Worm (Caenorhabditis elegans): ENCODE data around the gene srab-2.
A peak's percentile ranks its signal among the peaks of the same experiment; 100 is the strongest.

The srab-2 gene

DNA sequence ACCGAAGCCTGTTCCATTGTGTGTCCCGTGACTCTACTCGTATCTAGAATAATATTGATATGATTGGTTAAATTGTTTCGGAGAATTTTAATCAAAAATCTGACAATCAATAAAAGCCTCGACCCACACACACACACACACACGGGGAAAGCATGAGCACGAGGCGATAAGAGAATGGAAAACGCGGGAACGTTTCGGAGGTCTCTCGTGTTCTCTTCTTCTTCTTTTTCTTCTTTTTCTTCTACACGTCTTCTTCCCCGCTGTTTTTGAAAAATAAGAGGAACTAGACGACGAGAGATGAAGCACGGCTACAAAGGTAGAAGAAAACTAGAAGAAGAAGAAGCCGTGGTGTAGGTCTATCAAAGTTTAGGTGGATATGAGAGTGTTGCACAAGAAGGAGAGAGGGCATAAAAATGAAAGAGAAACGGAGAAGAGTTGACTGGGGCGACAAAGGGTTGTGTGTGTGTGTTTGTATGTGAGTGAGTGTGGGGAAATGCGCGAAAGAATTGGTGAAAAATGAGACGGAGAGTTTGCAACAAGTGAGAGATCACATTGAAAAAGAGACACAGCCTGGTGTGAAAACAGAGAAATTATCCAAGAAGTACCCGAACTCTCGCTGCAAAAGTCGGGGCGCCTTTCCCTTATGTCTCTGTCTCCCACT, 39.9 kb downstream of the srab-2 start, which contains the start of gene mlk-1 (continued):
- no peak for TF ChIP-seq mdl-1 (tag; optimal IDR thresholded peaks at IDR 0.05)
- TF ChIP-seq fos-1 (tag; optimal IDR thresholded peaks at IDR 0.05): no peak
- TF ChIP-seq lir-3 (tag; optimal IDR thresholded peaks at IDR 0.05; ENCODE audit: poor library complexity): peak; percentile 19
- TF ChIP-seq F16B12.6 (tag; optimal IDR thresholded peaks at IDR 0.05): no peak
- TF ChIP-seq fkh-4 (tag; optimal IDR thresholded peaks at IDR 0.05; ENCODE audit: borderline replicate concordance): no peak
- TF ChIP-seq ztf-4 (tag; optimal IDR thresholded peaks at IDR 0.05): no peak
- peak; percentile 8 for TF ChIP-seq lin-13 (GFP tag; optimal IDR thresholded peaks at IDR 0.05)
- TF ChIP-seq unc-98 (GFP tag; IDR thresholded peaks at IDR 0.05): no peak
- no peak for TF ChIP-seq egl-27 (tag; optimal IDR thresholded peaks at IDR 0.05)
- TF ChIP-seq dsc-1 (tag; optimal IDR thresholded peaks at IDR 0.05): peak; percentile 15
- no peak for TF ChIP-seq hlh-17 (GFP tag; optimal IDR thresholded peaks at IDR 0.05; ENCODE audit: borderline replicate concordance)
- TF ChIP-seq C16A3.4 (tag; optimal IDR thresholded peaks at IDR 0.05): peak; percentile 50
- TF ChIP-seq unc-86 (tag; optimal IDR thresholded peaks at IDR 0.05): peak; percentile 65
- TF ChIP-seq elt-3 (tag; optimal IDR thresholded peaks at IDR 0.05): no peak
- peak; percentile 44 for TF ChIP-seq nhr-20 (tag; optimal IDR thresholded peaks at IDR 0.05)
- TF ChIP-seq swsn-7 (tag; optimal IDR thresholded peaks at IDR 0.05): peak; percentile 70
- TF ChIP-seq elt-2 (tag; optimal IDR thresholded peaks at IDR 0.05): peak; percentile 48
- TF ChIP-seq fkh-8 (tag; optimal IDR thresholded peaks at IDR 0.05): peak; percentile 79
- no peak for TF ChIP-seq hlh-4 (tag; optimal IDR thresholded peaks at IDR 0.05)
- peak; percentile 10 for TF ChIP-seq xbp-1 (tag; optimal IDR thresholded peaks at IDR 0.05)
- no peak for TF ChIP-seq unc-62 (GFP tag; optimal IDR thresholded peaks at IDR 0.05)
- no peak for TF ChIP-seq ceh-88 (GFP tag; IDR thresholded peaks at IDR 0.05)
- peak; percentile 57 for TF ChIP-seq nhr-71 (tag; optimal IDR thresholded peaks at IDR 0.05)
- peak; percentile 28 for TF ChIP-seq egl-13 (tag; optimal IDR thresholded peaks at IDR 0.05)
- TF ChIP-seq grh-1 (GFP tag; IDR thresholded peaks at IDR 0.05): no peak
- TF ChIP-seq C34B4.2 (tag; optimal IDR thresholded peaks at IDR 0.05): no peak
- no peak for TF ChIP-seq mep-1 (tag; optimal IDR thresholded peaks at IDR 0.05)
- TF ChIP-seq nhr-237 (tag; optimal IDR thresholded peaks at IDR 0.05): no peak
- peak; percentile 73 for TF ChIP-seq fkh-10 (GFP tag; optimal IDR thresholded peaks at IDR 0.05)
- TF ChIP-seq lin-15B (tag; optimal IDR thresholded peaks at IDR 0.05): no peak

- TF ChIP-seq mep-1 (tag; optimal IDR thresholded peaks at IDR 0.05): no peak
- no peak for TF ChIP-seq grh-1 (GFP tag; IDR thresholded peaks at IDR 0.05)
- TF ChIP-seq nhr-85 (tag): no peak
- no peak for TF ChIP-seq mab-9 (GFP tag; IDR thresholded peaks at IDR 0.05)
- TF ChIP-seq ztf-4 (tag; optimal IDR thresholded peaks at IDR 0.05): no peak
- no peak for TF ChIP-seq egl-13 (tag; optimal IDR thresholded peaks at IDR 0.05)
- no peak for TF ChIP-seq nhr-76 (tag; optimal IDR thresholded peaks at IDR 0.05)
- TF ChIP-seq zag-1 (tag; optimal IDR thresholded peaks at IDR 0.05): no peak
Measured at ce11 chrV:5053335-5053734, 51.5 kb downstream of the srab-2 start, which contains the start of gene cwp-4. Gene cwp-4, plus strand, starts transcription at chrV:5053635.
